Worm (Caenorhabditis elegans): Measurements from ENCODE around the gene gpch-1.

ce11 chrIII:4449357-4449756 is 41.0 kb downstream of the gpch-1 start:
- TF ChIP-seq nhr-20 (tag; optimal IDR thresholded peaks at IDR 0.05) (no peak), nhr-90 (tag; optimal IDR thresholded peaks at IDR 0.05; ENCODE audit: poor library complexity) (no peak), lin-39 (tag; optimal IDR thresholded peaks at IDR 0.05) (no peak), nhr-12 (tag; optimal IDR thresholded peaks at IDR 0.05) (no peak)

All from whole organism, L1 larva.